Fruit fly (Drosophila melanogaster) whole organism, embryonic: Measurements from ENCODE around the gene CG7860.

Experiments
- Antp ChIP-seq: fragments of 200-800 bp; sonication (Bioruptor generic); optimal IDR thresholded peaks from 3 replicates; lab custom pipeline; 2016; ENCODE audit warnings: missing biosample characterization, missing genetic modification characterization
- Atf6 ChIP-seq: fragments of 200-800 bp; sonication (Bioruptor generic); IDR thresholded peaks from 2 replicates; pipeline ENCODE4 v1.3.6; 2022; ENCODE audit warnings: missing biosample characterization, missing genetic modification characterization
- CG1024 ChIP-seq: fragments of 200-800 bp; sonication (Bioruptor generic); IDR thresholded peaks from 2 replicates; pipeline ENCODE4 v1.3.6; 2022; ENCODE audit warnings: missing biosample characterization, missing genetic modification characterization
- CG10274 ChIP-seq: fragments of 200-800 bp; sonication (Bioruptor generic); optimal IDR thresholded peaks from 3 replicates; lab custom pipeline; 2017; ENCODE audit warnings: missing biosample characterization, mild to moderate bottlenecking, missing genetic modification characterization
- CG10543 ChIP-seq: fragments of 200-800 bp; sonication (Bioruptor generic); optimal IDR thresholded peaks from 3 replicates; lab custom pipeline; 2017; ENCODE audit warnings: missing biosample characterization, mild to moderate bottlenecking, missing genetic modification characterization, moderate library complexity
- CG11504 ChIP-seq: fragments of 200-800 bp; sonication (Bioruptor generic); optimal IDR thresholded peaks from 3 replicates; lab custom pipeline; 2019; ENCODE audit warnings: missing biosample characterization, mild to moderate bottlenecking, missing genetic modification characterization, moderate library complexity
- CG12236 ChIP-seq: fragments of 200-800 bp; sonication (Bioruptor generic); optimal IDR thresholded peaks from 2 replicates; lab custom pipeline; 2016; ENCODE audit warnings: missing biosample characterization, missing genetic modification characterization
- CG15601 ChIP-seq: fragments of 200-800 bp; sonication (Bioruptor generic); optimal IDR thresholded peaks from 3 replicates; lab custom pipeline; 2019; ENCODE audit warnings: missing biosample characterization, mild to moderate bottlenecking, missing genetic modification characterization, moderate library complexity
- CG16813 ChIP-seq: fragments of 200-800 bp; sonication (Bioruptor generic); IDR thresholded peaks from 3 replicates; pipeline ENCODE4 v1.3.6; 2022; ENCODE audit warnings: missing biosample characterization, missing genetic modification characterization; ENCODE audit not compliant: partially characterized antibody
- CG17328 ChIP-seq: fragments of 200-800 bp; sonication (Bioruptor generic); IDR thresholded peaks from 2 replicates; pipeline ENCODE4 v1.3.6; 2022; ENCODE audit warnings: missing biosample characterization, missing genetic modification characterization
- CG17612 ChIP-seq: fragments of 200-800 bp; sonication (Bioruptor generic); IDR thresholded peaks from 2 replicates; pipeline ENCODE4 v1.3.6; 2022; ENCODE audit warnings: missing biosample characterization, missing genetic modification characterization
- CG2875 ChIP-seq: fragments of 200-800 bp; sonication (Bioruptor generic); optimal IDR thresholded peaks from 2 replicates; lab custom pipeline; 2017; ENCODE audit warnings: missing biosample characterization, mild to moderate bottlenecking, missing genetic modification characterization, missing genetic modification reagents
- CG33557 ChIP-seq: fragments of 200-800 bp; sonication (Bioruptor generic); optimal IDR thresholded peaks from 2 replicates; lab custom pipeline; 2019; ENCODE audit warnings: missing biosample characterization, mild to moderate bottlenecking, missing genetic modification characterization, moderate library complexity
- CG34376 ChIP-seq: fragments of 200-800 bp; sonication (Bioruptor generic); optimal IDR thresholded peaks from 2 replicates; lab custom pipeline; 2018; ENCODE audit warnings: missing biosample characterization, mild to moderate bottlenecking, missing genetic modification characterization
- CG4282 ChIP-seq: fragments of 200-800 bp; sonication (Bioruptor generic); optimal IDR thresholded peaks from 2 replicates; lab custom pipeline; 2016; ENCODE audit warnings: missing biosample characterization, missing genetic modification characterization
- CG5180 ChIP-seq: fragments of 200-800 bp; sonication (Bioruptor generic); optimal IDR thresholded peaks from 3 replicates; lab custom pipeline; 2017; ENCODE audit warnings: missing biosample characterization, missing genetic modification characterization, mild to moderate bottlenecking, moderate library complexity, missing genetic modification reagents
- CG6689 ChIP-seq: fragments of 200-800 bp; sonication (Bioruptor generic); IDR thresholded peaks from 2 replicates; pipeline ENCODE4 v1.3.6; 2022; ENCODE audit warnings: missing biosample characterization, missing genetic modification characterization
- CG8944 ChIP-seq: fragments of 200-800 bp; sonication (Bioruptor generic); optimal IDR thresholded peaks from 3 replicates; lab custom pipeline; 2016; ENCODE audit warnings: missing biosample characterization, missing genetic modification characterization
- CG9437 ChIP-seq: fragments of 200-800 bp; sonication (Bioruptor generic); optimal IDR thresholded peaks from 2 replicates; lab custom pipeline; 2018; ENCODE audit warnings: missing biosample characterization, mild to moderate bottlenecking, missing genetic modification characterization
- Chrac-16 ChIP-seq: fragments of 200-800 bp; sonication (Bioruptor generic); optimal IDR thresholded peaks from 3 replicates; lab custom pipeline; 2016; ENCODE audit warnings: missing biosample characterization, missing genetic modification characterization
- Dll ChIP-seq: fragments of 200-800 bp; sonication (Bioruptor generic); IDR thresholded peaks from 4 replicates; pipeline ENCODE4 v1.3.6; 2022; ENCODE audit warnings: missing biosample characterization, missing genetic modification characterization; ENCODE audit not compliant: partially characterized antibody
- Drgx ChIP-seq: fragments of 200-800 bp; sonication (Bioruptor generic); IDR thresholded peaks from 2 replicates; pipeline ENCODE4 v1.3.6; 2022; ENCODE audit warnings: missing biosample characterization, missing genetic modification characterization
- Ets65A ChIP-seq: fragments of 200-800 bp; sonication (Bioruptor generic); peaks from one replicate; lab custom pipeline; 2016; ENCODE audit warnings: missing biosample characterization, missing genetic modification characterization
- Hmx ChIP-seq: fragments of 200-800 bp; sonication (Bioruptor generic); optimal IDR thresholded peaks from 2 replicates; lab custom pipeline; 2016; ENCODE audit warnings: missing biosample characterization, missing genetic modification characterization
- Hr51 ChIP-seq, 2 experiments: fragments of 200-800 bp; sonication (Bioruptor generic); optimal IDR thresholded peaks; 2 replicates in 1 of 2; 3 replicates in 1 of 2; lab custom pipeline; 2016 to 2018; ENCODE audit warnings: missing biosample characterization in 2 of 2, missing genetic modification characterization in 2 of 2, mild to moderate bottlenecking in 1 of 2, moderate library complexity in 1 of 2
- MBD-R2 ChIP-seq: fragments of 200-800 bp; sonication (Bioruptor generic); IDR thresholded peaks from 2 replicates; pipeline ENCODE4 v1.3.6; 2022; ENCODE audit warnings: missing biosample characterization, missing genetic modification characterization
- NC2α ChIP-seq: fragments of 200-800 bp; sonication (Bioruptor generic); optimal IDR thresholded peaks from 2 replicates; lab custom pipeline; 2016; ENCODE audit warnings: missing biosample characterization, missing genetic modification characterization
- Oaz ChIP-seq: fragments of 200-800 bp; sonication (Bioruptor generic); IDR thresholded peaks from 2 replicates; pipeline ENCODE4 v1.3.6; 2022; ENCODE audit warnings: missing biosample characterization, missing genetic modification characterization
- PHDP ChIP-seq: fragments of 200-800 bp; sonication (Bioruptor generic); optimal IDR thresholded peaks from 3 replicates; lab custom pipeline; 2018; ENCODE audit warnings: missing biosample characterization, mild to moderate bottlenecking, missing genetic modification characterization, moderate library complexity
- Ssrp ChIP-seq: fragments of 200-800 bp; sonication (Bioruptor generic); optimal IDR thresholded peaks from 2 replicates; lab custom pipeline; 2018; ENCODE audit warnings: missing biosample characterization, mild to moderate bottlenecking, missing genetic modification characterization, moderate library complexity
- YL-1 ChIP-seq: fragments of 200-800 bp; sonication (Bioruptor generic); optimal IDR thresholded peaks from 3 replicates; lab custom pipeline; 2017; ENCODE audit warnings: missing biosample characterization, mild to moderate bottlenecking, missing genetic modification characterization
- ato ChIP-seq: fragments of 200-800 bp; sonication (Bioruptor generic); IDR thresholded peaks from 2 replicates; pipeline ENCODE4 v1.3.6; 2022; ENCODE audit warnings: missing biosample characterization, missing genetic modification characterization; ENCODE audit not compliant: partially characterized antibody
- cg ChIP-seq: fragments of 200-800 bp; sonication (Bioruptor generic); optimal IDR thresholded peaks from 3 replicates; lab custom pipeline; 2019; ENCODE audit warnings: missing biosample characterization, mild to moderate bottlenecking, missing genetic modification characterization, moderate library complexity
- crp ChIP-seq, 2 experiments: fragments of 200-800 bp; sonication (Bioruptor generic); optimal IDR thresholded peaks; 2 replicates in 1 of 2; 3 replicates in 1 of 2; lab custom pipeline; 2017; ENCODE audit warnings: missing biosample characterization in 2 of 2, missing genetic modification characterization in 2 of 2, mild to moderate bottlenecking in 1 of 2, moderate library complexity in 1 of 2
- cwo ChIP-seq: fragments of 200-800 bp; sonication (Bioruptor generic); optimal IDR thresholded peaks from 3 replicates; lab custom pipeline; 2017; ENCODE audit warnings: missing biosample characterization, missing genetic modification characterization, mild to moderate bottlenecking, moderate library complexity, missing genetic modification reagents
- dimm ChIP-seq: fragments of 200-800 bp; sonication (Bioruptor generic); IDR thresholded peaks from 2 replicates; pipeline ENCODE4 v1.3.6; 2022; ENCODE audit warnings: missing biosample characterization, missing genetic modification characterization
- dpn ChIP-seq, 2 experiments: fragments of 200-800 bp; sonication (Bioruptor generic); optimal IDR thresholded peaks; 3 replicates each; lab custom pipeline; 2016; ENCODE audit warnings: missing biosample characterization in 2 of 2, missing genetic modification characterization in 2 of 2
- emc ChIP-seq: fragments of 200-800 bp; sonication (Bioruptor generic); optimal IDR thresholded peaks from 2 replicates; lab custom pipeline; 2016; ENCODE audit warnings: missing biosample characterization, missing genetic modification characterization
- ems ChIP-seq: fragments of 200-800 bp; sonication (Bioruptor generic); optimal IDR thresholded peaks from 3 replicates; lab custom pipeline; 2016; ENCODE audit warnings: missing biosample characterization, missing genetic modification characterization
- fd3F ChIP-seq: fragments of 200-800 bp; sonication (Bioruptor generic); optimal IDR thresholded peaks from 2 replicates; lab custom pipeline; 2018; ENCODE audit warnings: missing biosample characterization, mild to moderate bottlenecking, missing genetic modification characterization, moderate library complexity
- grn ChIP-seq: fragments of 200-800 bp; sonication (Bioruptor generic); optimal IDR thresholded peaks from 3 replicates; lab custom pipeline; 2017; ENCODE audit warnings: missing biosample characterization, missing genetic modification characterization
- gro ChIP-seq: fragments of 200-800 bp; sonication (Bioruptor generic); optimal IDR thresholded peaks from 2 replicates; lab custom pipeline; 2016; ENCODE audit warnings: missing biosample characterization, missing genetic modification characterization
- klu ChIP-seq: fragments of 200-800 bp; sonication (Bioruptor generic); IDR thresholded peaks from 2 replicates; pipeline ENCODE4 v1.3.6; 2022; ENCODE audit warnings: missing biosample characterization, missing genetic modification characterization
- kni ChIP-seq: fragments of 200-800 bp; sonication (Bioruptor generic); optimal IDR thresholded peaks from 3 replicates; lab custom pipeline; 2017; ENCODE audit warnings: mild to moderate bottlenecking, missing biosample characterization, missing genetic modification reagents, missing genetic modification characterization
- mam ChIP-seq: fragments of 200-800 bp; sonication (Bioruptor generic); optimal IDR thresholded peaks from 3 replicates; lab custom pipeline; 2016; ENCODE audit warnings: missing biosample characterization, missing genetic modification characterization
- org-1 ChIP-seq: fragments of 200-800 bp; sonication (Bioruptor generic); optimal IDR thresholded peaks from 2 replicates; lab custom pipeline; 2017; ENCODE audit warnings: missing biosample characterization, missing genetic modification characterization
- ranshi ChIP-seq: fragments of 200-800 bp; sonication (Bioruptor generic); IDR thresholded peaks from 2 replicates; pipeline ENCODE4 v1.3.6; 2022; ENCODE audit warnings: missing biosample characterization, missing genetic modification characterization
- rib ChIP-seq: fragments of 200-800 bp; sonication (Bioruptor generic); IDR thresholded peaks from 2 replicates; pipeline ENCODE4 v1.3.6; 2022; ENCODE audit warnings: missing biosample characterization, missing genetic modification characterization
- schlank ChIP-seq: fragments of 200-800 bp; sonication (Bioruptor generic); optimal IDR thresholded peaks from 2 replicates; lab custom pipeline; 2018; ENCODE audit warnings: missing biosample characterization, mild to moderate bottlenecking, missing genetic modification characterization
- tin ChIP-seq: fragments of 200-800 bp; sonication (Bioruptor generic); optimal IDR thresholded peaks from 3 replicates; lab custom pipeline; 2016; ENCODE audit warnings: missing biosample characterization, missing genetic modification characterization
- tx ChIP-seq: fragments of 200-800 bp; sonication (Bioruptor generic); optimal IDR thresholded peaks from 2 replicates; lab custom pipeline; 2016; ENCODE audit warnings: missing biosample characterization, missing genetic modification characterization

CG7860 gene

DNA sequence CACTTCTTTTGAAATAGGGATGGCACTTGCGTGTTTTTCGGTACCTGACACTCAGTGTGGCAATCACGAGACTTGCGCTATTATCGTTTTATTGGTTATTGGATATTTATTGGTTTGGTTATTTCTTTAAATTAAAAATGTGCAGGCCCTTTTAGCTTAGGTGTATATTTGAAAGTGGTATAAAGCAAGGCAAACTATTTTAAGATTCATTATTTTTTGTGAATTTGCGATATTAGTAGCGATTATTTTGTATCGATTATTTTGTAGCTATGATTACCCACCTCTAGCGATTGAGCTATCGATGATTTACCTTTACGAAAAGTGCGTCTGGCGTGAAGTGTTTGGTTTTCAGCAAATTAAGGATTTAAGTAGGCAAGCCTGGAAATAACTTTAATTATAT lies 14.1 kb downstream of the CG7860 start, which contains the start of the genes CG9215 and CG8097 (continued):
- TF ChIP-seq crp (GFP tag; optimal IDR thresholded peaks at IDR 0.05; lab: Kevin White, UChicago) (peak in 1 of 2 experiments; percentile 25), Drgx (GFP tag; lab: Robert Waterston, UW) (no peak), cg (no peak), YL-1 (GFP tag; lab: Kevin White, UChicago) (peak; percentile 64), Atf6 (GFP tag; lab: Robert Waterston, UW) (0 out of 2 replicates have a peak, but pooled peaks have one; percentile 38), CG17612 (no peak), CG4282 (GFP tag; lab: Kevin White, UChicago) (no peak), CG10274 (no peak), Hr51 (GFP tag; optimal IDR thresholded peaks at IDR 0.05; lab: Kevin White, UChicago) (peak in 1 of 2 experiments; percentile 9), CG1024 (GFP tag; lab: Robert Waterston, UW) (no peak), CG34376 (peak; percentile 27), CG9437 (peak; percentile 61), klu (no peak), CG2875 (GFP tag; lab: Kevin White, UChicago) (no peak), CG10543 (GFP tag; lab: Kevin White, UChicago) (peak; percentile 37), dpn (GFP tag; optimal IDR thresholded peaks at IDR 0.05; lab: Kevin White, UChicago) (peak; percentile 14 to 58), MBD-R2 (GFP tag; lab: Robert Waterston, UW) (peak; percentile 61), emc (GFP tag; lab: Kevin White, UChicago) (no peak), CG15601 (peak; percentile 21), CG33557 (GFP tag; lab: Kevin White, UChicago) (peak; percentile 42), dimm (GFP tag; lab: Robert Waterston, UW) (no peak), org-1 (no peak), ato (GFP tag; lab: Robert Waterston, UW) (peak; percentile 70), tin (GFP tag; lab: Kevin White, UChicago) (peak; percentile 6), Chrac-16 (peak; percentile 40), schlank (tag; lab: Kevin White, UChicago) (no peak), CG11504 (no peak), gro (GFP tag; lab: Kevin White, UChicago) (peak; percentile 20), cwo (GFP tag; lab: Kevin White, UChicago) (no peak), CG12236 (GFP tag; lab: Kevin White, UChicago) (no peak), kni (no peak), grn (GFP tag; lab: Kevin White, UChicago) (no peak), fd3F (GFP tag; lab: Kevin White, UChicago) (no peak), Antp (GFP tag; lab: Kevin White, UChicago) (peak; percentile 5), Ets65A (GFP tag; lab: Kevin White, UChicago) (peak; percentile 43), CG17328 (no peak), CG16813 (peak; percentile 96), ranshi (GFP tag; lab: Robert Waterston, UW) (no peak), CG5180 (GFP tag; lab: Kevin White, UChicago) (no peak), ems (GFP tag; lab: Kevin White, UChicago) (no peak), Hmx (GFP tag; lab: Kevin White, UChicago) (no peak), mam (peak; percentile 54), Ssrp (tag; lab: Kevin White, UChicago) (peak; percentile 10), CG8944 (peak; percentile 5), CG6689 (GFP tag; lab: Robert Waterston, UW) (no peak), Dll (peak; percentile 98), NC2α (GFP tag; lab: Kevin White, UChicago) (no peak), PHDP (tag; lab: Kevin White, UChicago) (no peak), Oaz (GFP tag; lab: Robert Waterston, UW) (no peak), tx (GFP tag; lab: Kevin White, UChicago) (no peak), rib (GFP tag; lab: Robert Waterston, UW) (no peak)
